Worm (Caenorhabditis elegans) whole organism, L4 larva: ENCODE data around the gene F43E2.11.

Experiments used
- jun-1 ChIP-seq: fragments of 150-350 bp; optimal IDR thresholded peaks from 2 replicates; lab custom pipeline; 2014; ENCODE audit warnings: missing biosample characterization, missing genetic modification reagents, missing genetic modification characterization
- nhr-10 ChIP-seq: fragments of 150-350 bp; optimal IDR thresholded peaks from 2 replicates; lab custom pipeline; 2014; ENCODE audit warnings: missing biosample characterization, missing genetic modification characterization
- nhr-28 ChIP-seq: fragments of 150-350 bp; optimal IDR thresholded peaks from 2 replicates; lab custom pipeline; 2014; ENCODE audit warnings: missing biosample characterization, missing genetic modification characterization

- TF ChIP-seq nhr-10 (tag; lab: Kevin White, UChicago) (no peak), nhr-28 (no peak), jun-1 (tag; lab: Kevin White, UChicago) (no peak)
Measured at ce11 chrII:7341572-7342303, 28.4 kb downstream of the F43E2.11 start.
